Worm (Caenorhabditis elegans) whole organism, L3 larva: ENCODE results near the gene C23H3.9.

ENCODE experiments used
- ama-1 ChIP-seq: fragments of 150-350 bp; optimal IDR thresholded peaks from 2 replicates; lab custom pipeline; 2018
- mml-1 ChIP-seq: fragments of 150-350 bp; sonication (generic microtip); optimal IDR thresholded peaks from 3 replicates; lab custom pipeline; 2014; ENCODE audit warnings: missing biosample characterization, missing genetic modification characterization
- nhr-28 ChIP-seq: fragments of 150-350 bp; optimal IDR thresholded peaks from 2 replicates; lab custom pipeline; 2014; ENCODE audit warnings: missing biosample characterization, missing genetic modification characterization
- unc-62 ChIP-seq: fragments of 150-350 bp; sonication (generic microtip); optimal IDR thresholded peaks from 4 replicates; lab custom pipeline; 2014; ENCODE audit warnings: missing biosample characterization, missing genetic modification reagents, missing genetic modification characterization

- no peak for TF ChIP-seq mml-1 (tag; lab: Kevin White, UChicago)
- TF ChIP-seq ama-1 = no peak
- TF ChIP-seq nhr-28 = no peak
- TF ChIP-seq unc-62 (GFP tag; lab: Kevin White, UChicago) = no peak
These were observed 3.2 kb downstream of the C23H3.9 start for ce11 chrII:75831-76230.
